Worm (Caenorhabditis elegans): ENCODE data around the gene C18F10.2.

C18F10.2 gene

ce11 chrIII:6272868-6273267, at the start of gene C18F10.2:
Gene C18F10.2, plus strand, starts transcription at chrIII:6273168.
- TF ChIP-seq unc-62 (GFP tag; optimal IDR thresholded peaks at IDR 0.05), result no peak
- no peak for TF ChIP-seq nhr-237 (tag; optimal IDR thresholded peaks at IDR 0.05)
- no peak for TF ChIP-seq elt-1 (tag; optimal IDR thresholded peaks at IDR 0.05)
- TF ChIP-seq unc-55 (GFP tag; optimal IDR thresholded peaks at IDR 0.05), result no peak
- no peak for TF ChIP-seq skn-1 (tag; optimal IDR thresholded peaks at IDR 0.05)

- TF ChIP-seq lin-39 (tag; optimal IDR thresholded peaks at IDR 0.05) (no peak), peb-1 (tag; optimal IDR thresholded peaks at IDR 0.05) (no peak), nhr-23 (tag; optimal IDR thresholded peaks at IDR 0.05) (no peak), mab-5 (tag; optimal IDR thresholded peaks at IDR 0.05) (no peak), F13H6.1 (tag; optimal IDR thresholded peaks at IDR 0.05) (no peak), lin-11 (tag; optimal IDR thresholded peaks at IDR 0.05) (no peak), ztf-1 (GFP tag; conservative IDR thresholded peaks at IDR 0.05) (no peak), gmeb-1 (tag; optimal IDR thresholded peaks at IDR 0.05) (no peak), nhr-25 (tag; optimal IDR thresholded peaks at IDR 0.05) (no peak), mdl-1 (tag; optimal IDR thresholded peaks at IDR 0.05) (no peak), crh-2 (tag; optimal IDR thresholded peaks at IDR 0.05) (no peak), mbf-1 (tag; optimal IDR thresholded peaks at IDR 0.05) (no peak), nhr-129 (tag; optimal IDR thresholded peaks at IDR 0.05) (no peak), unc-62 (GFP tag; optimal IDR thresholded peaks at IDR 0.05) (no peak), egl-27 (tag; optimal IDR thresholded peaks at IDR 0.05) (no peak), unc-55 (GFP tag; optimal IDR thresholded peaks at IDR 0.05) (no peak)
Measured at ce11 chrIII:6230870-6231269, 42.1 kb upstream of the C18F10.2 start, which contains the start of gene esyt-2. Gene esyt-2, minus strand, starts transcription at chrIII:6230970.

- TF ChIP-seq lin-13 (GFP tag; optimal IDR thresholded peaks at IDR 0.05) (no peak), nhr-77 (tag; optimal IDR thresholded peaks at IDR 0.05) (no peak), egl-27 (tag; optimal IDR thresholded peaks at IDR 0.05) (peak; percentile 39), dmd-4 (tag; optimal IDR thresholded peaks at IDR 0.05) (no peak), crh-2 (tag; optimal IDR thresholded peaks at IDR 0.05) (peak; percentile 59), lsy-2 (tag; optimal IDR thresholded peaks at IDR 0.05) (no peak), nhr-21 (tag; optimal IDR thresholded peaks at IDR 0.05) (no peak), C34F6.9 (tag; optimal IDR thresholded peaks at IDR 0.05) (peak; percentile 17), sma-3 (GFP tag; optimal IDR thresholded peaks at IDR 0.05) (no peak), nhr-10 (tag; optimal IDR thresholded peaks at IDR 0.05) (no peak), fos-1 (tag; optimal IDR thresholded peaks at IDR 0.05) (peak; percentile 89), skn-1 (tag; optimal IDR thresholded peaks at IDR 0.05) (no peak), blmp-1 (tag; optimal IDR thresholded peaks at IDR 0.05; ENCODE audit: insufficient read depth) (no peak), aly-2 (tag; optimal IDR thresholded peaks at IDR 0.05) (no peak)
Measured at ce11 chrIII:6231880-6232279, 41.1 kb upstream of the C18F10.2 start.

- no peak for TF ChIP-seq ztf-1 (GFP tag; conservative IDR thresholded peaks at IDR 0.05)
- no peak for TF ChIP-seq mab-5 (tag; optimal IDR thresholded peaks at IDR 0.05)
- TF ChIP-seq ceh-82 (tag; optimal IDR thresholded peaks at IDR 0.05), result no peak
- no peak for TF ChIP-seq zag-1 (tag; optimal IDR thresholded peaks at IDR 0.05)
- TF ChIP-seq nhr-23 (tag; optimal IDR thresholded peaks at IDR 0.05), result no peak
- no peak for TF ChIP-seq skn-1 (tag; optimal IDR thresholded peaks at IDR 0.05)
- TF ChIP-seq elt-3 (tag; optimal IDR thresholded peaks at IDR 0.05), result no peak
- no peak for TF ChIP-seq nhr-237 (tag; optimal IDR thresholded peaks at IDR 0.05)
- no peak for TF ChIP-seq fos-1 (tag; optimal IDR thresholded peaks at IDR 0.05)
- no peak for TF ChIP-seq lsy-2 (tag; optimal IDR thresholded peaks at IDR 0.05)
- TF ChIP-seq lin-39 (tag; optimal IDR thresholded peaks at IDR 0.05), result no peak
- no peak for TF ChIP-seq elt-1 (tag; optimal IDR thresholded peaks at IDR 0.05)
- no peak for TF ChIP-seq sem-4 (tag; optimal IDR thresholded peaks at IDR 0.05)
- TF ChIP-seq nhr-12 (tag; optimal IDR thresholded peaks at IDR 0.05), result no peak
- no peak for TF ChIP-seq mdl-1 (tag; optimal IDR thresholded peaks at IDR 0.05)
- no peak for TF ChIP-seq nhr-129 (tag; optimal IDR thresholded peaks at IDR 0.05)
- no peak for TF ChIP-seq nhr-11 (tag; optimal IDR thresholded peaks at IDR 0.05)
Measured at ce11 chrIII:6236649-6237048, 36.3 kb upstream of the C18F10.2 start, which contains the start of gene T12A2.21. Gene T12A2.21, minus strand, starts transcription at chrIII:6236749.

ce11 chrIII:6240528-6240927, 32.4 kb upstream of the C18F10.2 start, which contains the start of gene T12A2.3:
Gene T12A2.3, plus strand, starts transcription at chrIII:6240828.
- TF ChIP-seq nhr-77 (tag; optimal IDR thresholded peaks at IDR 0.05), result no peak
- no peak for TF ChIP-seq nhr-11 (tag; optimal IDR thresholded peaks at IDR 0.05)
- TF ChIP-seq ZK546.5 (tag; optimal IDR thresholded peaks at IDR 0.05), result no peak
- TF ChIP-seq zag-1 (tag; optimal IDR thresholded peaks at IDR 0.05), result no peak
- no peak for TF ChIP-seq C34F6.9 (tag; optimal IDR thresholded peaks at IDR 0.05)
- TF ChIP-seq lin-11 (tag; optimal IDR thresholded peaks at IDR 0.05), result no peak
- TF ChIP-seq lsy-2 (tag; optimal IDR thresholded peaks at IDR 0.05), result no peak
- TF ChIP-seq gmeb-1 (tag; optimal IDR thresholded peaks at IDR 0.05), result no peak
- TF ChIP-seq mab-5 (tag; optimal IDR thresholded peaks at IDR 0.05), result no peak
- no peak for TF ChIP-seq aly-2 (tag; optimal IDR thresholded peaks at IDR 0.05)
- no peak for TF ChIP-seq unc-39 (tag; optimal IDR thresholded peaks at IDR 0.05)
- TF ChIP-seq elt-1 (tag; optimal IDR thresholded peaks at IDR 0.05), result no peak
- no peak for TF ChIP-seq nhr-21 (tag; optimal IDR thresholded peaks at IDR 0.05)
- no peak for TF ChIP-seq peb-1 (tag; optimal IDR thresholded peaks at IDR 0.05)
- TF ChIP-seq sem-4 (tag; optimal IDR thresholded peaks at IDR 0.05), result no peak
- no peak for TF ChIP-seq crh-2 (tag; optimal IDR thresholded peaks at IDR 0.05)
- TF ChIP-seq ceh-82 (tag; optimal IDR thresholded peaks at IDR 0.05), result no peak
- TF ChIP-seq elt-3 (tag; optimal IDR thresholded peaks at IDR 0.05), result no peak
- no peak for TF ChIP-seq ama-1 (optimal IDR thresholded peaks at IDR 0.05)
